Fruit fly (Drosophila melanogaster): ENCODE data around the gene CG16756.

dm6 chrX:5429778-5430576 is 2.7 kb downstream of the CG16756 start:
- TF ChIP-seq psq (optimal IDR thresholded peaks at IDR 0.05), result no peak
- TF ChIP-seq Dll (optimal IDR thresholded peaks at IDR 0.05), result no peak
- TF ChIP-seq usp (GFP tag; optimal IDR thresholded peaks at IDR 0.05), result no peak

Measured in whole organism.